Fruit fly (Drosophila melanogaster): ENCODE measurements around the gene CG14968.

CG14968 gene

DNA sequence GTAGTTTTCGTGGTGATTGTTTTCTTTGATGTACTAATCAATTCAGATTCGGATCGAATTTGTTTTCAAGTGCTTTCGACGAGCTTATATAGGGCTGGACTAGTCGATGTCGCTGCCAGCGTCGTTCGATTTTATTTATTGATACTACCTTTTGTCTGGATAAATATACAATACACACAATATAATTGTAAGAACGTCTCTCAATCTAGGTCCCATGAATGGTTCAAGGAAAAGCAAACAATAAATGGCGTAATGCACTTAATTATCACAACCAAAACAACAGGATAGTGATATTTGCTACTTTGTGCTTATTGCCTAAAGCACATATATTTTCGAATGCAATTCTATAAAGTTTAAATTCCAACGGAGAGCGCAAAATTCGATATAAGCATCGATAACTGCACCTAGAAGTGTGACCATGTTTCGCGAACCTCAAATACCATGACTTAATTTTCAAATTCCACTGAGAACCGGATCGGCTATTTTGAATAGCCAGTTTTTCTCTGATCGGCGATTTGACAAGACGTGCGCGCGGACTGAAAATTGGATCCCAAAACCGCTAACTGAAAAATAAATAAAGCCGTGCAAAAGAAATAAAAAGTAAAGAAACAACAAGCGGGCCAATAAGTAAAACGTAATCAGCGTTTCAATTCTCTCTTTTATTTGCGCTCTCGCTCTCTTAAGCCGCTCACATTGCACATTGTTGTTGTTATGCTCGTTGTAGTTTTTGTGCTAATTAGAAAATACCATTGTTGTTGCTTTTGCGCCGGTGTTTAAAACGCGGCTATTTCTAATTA lies 33.7 kb upstream of the CG14968 start, which contains the start of the genes Drsl6 and kst (continued):
- TF ChIP-seq CG6765 (GFP tag; optimal IDR thresholded peaks at IDR 0.05) = no peak
- no peak for TF ChIP-seq CG31224 (GFP tag; IDR thresholded peaks at IDR 0.05)
- no peak for TF ChIP-seq Dad (GFP tag; optimal IDR thresholded peaks at IDR 0.05)
- TF ChIP-seq CG14441 (GFP tag; IDR thresholded peaks at IDR 0.05) = 0 out of 2 replicates have a peak, but pooled peaks have one; percentile 23
- TF ChIP-seq Doc2 (GFP tag; IDR thresholded peaks at IDR 0.05) = no peak
- TF ChIP-seq CG3407 (GFP tag; optimal IDR thresholded peaks at IDR 0.05) = no peak
- TF ChIP-seq CG11723 (GFP tag; optimal IDR thresholded peaks at IDR 0.05) = no peak
- peak in 1 of 2 experiments; percentile 25 for TF ChIP-seq Trl (optimal IDR thresholded peaks at IDR 0.05)
- TF ChIP-seq Trl (GFP tag; optimal IDR thresholded peaks at IDR 0.05) = peak; percentile 46
- no peak for TF ChIP-seq chn (GFP tag; optimal IDR thresholded peaks at IDR 0.05)
- peak; percentile 91 for TF ChIP-seq E2f2 (GFP tag; IDR thresholded peaks at IDR 0.05)
- peak; percentile 25; the same call in 1 of the 2 replicates for TF ChIP-seq Nf-YA (GFP tag; IDR thresholded peaks at IDR 0.05)
- TF ChIP-seq nmo (GFP tag; optimal IDR thresholded peaks at IDR 0.05) = no peak
- TF ChIP-seq CG4730 (GFP tag; IDR thresholded peaks at IDR 0.05) = no peak
- TF ChIP-seq Gsc (GFP tag; IDR thresholded peaks at IDR 0.05) = no peak
- TF ChIP-seq CG12071 (GFP tag; optimal IDR thresholded peaks at IDR 0.05) = peak; percentile 1
- TF ChIP-seq CG7928 (GFP tag; optimal IDR thresholded peaks at IDR 0.05) = no peak
- no peak for TF ChIP-seq dmrt99B (tag; optimal IDR thresholded peaks at IDR 0.05)
- TF ChIP-seq Dref (GFP tag; IDR thresholded peaks at IDR 0.05) = peak; percentile 75
- peak; percentile 31 for TF ChIP-seq grau (tag; optimal IDR thresholded peaks at IDR 0.05)
- TF ChIP-seq CG7786 (GFP tag; optimal IDR thresholded peaks at IDR 0.05) = no peak
- no peak for TF ChIP-seq Oli (tag; optimal IDR thresholded peaks at IDR 0.05)
- TF ChIP-seq CG8359 (GFP tag; optimal IDR thresholded peaks at IDR 0.05; ENCODE audit: borderline replicate concordance) = no peak
- no peak for TF ChIP-seq inv (GFP tag; IDR thresholded peaks at IDR 0.05; ENCODE audit: partially characterized antibody)
- peak; percentile 37; the same call in 1 of the 3 replicates for TF ChIP-seq gce (GFP tag; IDR thresholded peaks at IDR 0.05)
- TF ChIP-seq CG43689 (GFP tag; IDR thresholded peaks at IDR 0.05) = no peak
- TF ChIP-seq CG16863 (GFP tag; optimal IDR thresholded peaks at IDR 0.05) = peak; percentile 17
- TF ChIP-seq bbx (GFP tag; IDR thresholded peaks at IDR 0.05; ENCODE audit: partially characterized antibody) = no peak; the same call in none of the 2 replicates
- no peak for TF ChIP-seq twi (tag; optimal IDR thresholded peaks at IDR 0.05)
- TF ChIP-seq da (GFP tag; optimal IDR thresholded peaks at IDR 0.05) = no peak
- TF ChIP-seq ERR (GFP tag; optimal IDR thresholded peaks at IDR 0.05) = no peak
- no peak for TF ChIP-seq CG7357 (GFP tag; IDR thresholded peaks at IDR 0.05)
- peak; percentile 23 for TF ChIP-seq CG14710 (tag; optimal IDR thresholded peaks at IDR 0.05)
- no peak for TF ChIP-seq Hand (GFP tag; optimal IDR thresholded peaks at IDR 0.05)
- no peak for TF ChIP-seq CG18619 (GFP tag; optimal IDR thresholded peaks at IDR 0.05)
- no peak for TF ChIP-seq CG30403 (GFP tag; optimal IDR thresholded peaks at IDR 0.05)
- peak; percentile 6 for TF ChIP-seq Lhr (GFP tag; optimal IDR thresholded peaks at IDR 0.05)
- TF ChIP-seq vfl (GFP tag; optimal IDR thresholded peaks at IDR 0.05) = no peak
- no peak for TF ChIP-seq NC2β (GFP tag; optimal IDR thresholded peaks at IDR 0.05)
- no peak for TF ChIP-seq CG10959 (GFP tag; IDR thresholded peaks at IDR 0.05)
- TF ChIP-seq abd-A (tag; optimal IDR thresholded peaks at IDR 0.05) = no peak
- peak in 1 of 2 experiments; percentile 36 for TF ChIP-seq Eip74EF (GFP tag; optimal IDR thresholded peaks at IDR 0.05)
- TF ChIP-seq CG12236 (GFP tag; optimal IDR thresholded peaks at IDR 0.05) = no peak
- peak; percentile 13 for TF ChIP-seq MTF-1 (GFP tag; optimal IDR thresholded peaks at IDR 0.05; ENCODE audit: borderline replicate concordance)
- no peak for TF ChIP-seq nau (GFP tag; optimal IDR thresholded peaks at IDR 0.05)
- TF ChIP-seq lab (GFP tag; optimal IDR thresholded peaks at IDR 0.05) = no peak
- TF ChIP-seq Hmr (GFP tag; optimal IDR thresholded peaks at IDR 0.05) = no peak
- TF ChIP-seq CG13296 (GFP tag; optimal IDR thresholded peaks at IDR 0.05) = peak; percentile 38
- TF ChIP-seq CG5953 (GFP tag; IDR thresholded peaks at IDR 0.05) = no peak

Measured in whole organism, embryonic.